Worm (Caenorhabditis elegans): ENCODE results near the gene gar-1.
A peak's percentile ranks its signal among the peaks of the same experiment; 100 is the strongest.

Gene gar-1

ce11 chrX:6520644-6521043 lies 36.0 kb upstream of the gar-1 start (continued):
- no peak for TF ChIP-seq mxl-3 (GFP tag; optimal IDR thresholded peaks at IDR 0.05)
- TF ChIP-seq nhr-25 (tag; optimal IDR thresholded peaks at IDR 0.05; ENCODE audit: borderline replicate concordance, insufficient read depth), result no peak
- TF ChIP-seq cey-2 (tag; optimal IDR thresholded peaks at IDR 0.05; ENCODE audit: borderline replicate concordance, insufficient read depth), result no peak
- TF ChIP-seq nhr-10 (tag; optimal IDR thresholded peaks at IDR 0.05), result no peak
- no peak for TF ChIP-seq mep-1 (tag; optimal IDR thresholded peaks at IDR 0.05)
- TF ChIP-seq hif-1 (tag; optimal IDR thresholded peaks at IDR 0.05), result no peak
- TF ChIP-seq egl-27 (tag; optimal IDR thresholded peaks at IDR 0.05), result no peak
- TF ChIP-seq saeg-2 (GFP tag; IDR thresholded peaks at IDR 0.05), result 0 out of 2 replicates have a peak, but pooled peaks have one; percentile 33
- no peak for TF ChIP-seq Y48G9A.11 (GFP tag; IDR thresholded peaks at IDR 0.05)

ce11 chrX:6519946-6520345 lies 35.3 kb upstream of the gar-1 start:
- peak in 1 of 2 experiments; percentile 27 for TF ChIP-seq unc-62 (GFP tag; optimal IDR thresholded peaks at IDR 0.05 in 1 of 2)
- no peak for TF ChIP-seq unc-62 (tag; optimal IDR thresholded peaks at IDR 0.05)
- TF ChIP-seq snpc-1.2 (GFP tag; IDR thresholded peaks at IDR 0.05), result no peak
- TF ChIP-seq hlh-30 (tag; optimal IDR thresholded peaks at IDR 0.05; ENCODE audit: insufficient read depth), result no peak
- no peak for TF ChIP-seq nhr-42 (GFP tag; IDR thresholded peaks at IDR 0.05)
- no peak for TF ChIP-seq cey-2 (tag; optimal IDR thresholded peaks at IDR 0.05; ENCODE audit: borderline replicate concordance, insufficient read depth)
- TF ChIP-seq F49E8.2 (tag; optimal IDR thresholded peaks at IDR 0.05; ENCODE audit: borderline replicate concordance), result no peak

ce11 chrX:6519473-6519872 lies 34.8 kb upstream of the gar-1 start:
- TF ChIP-seq ceh-32 (tag; optimal IDR thresholded peaks at IDR 0.05; ENCODE audit: poor library complexity) (no peak), nhr-11 (tag; optimal IDR thresholded peaks at IDR 0.05) (no peak), php-3 (GFP tag; IDR thresholded peaks at IDR 0.05) (0 out of 2 replicates have a peak, but pooled peaks have one; percentile 21), daf-16 (GFP tag; optimal IDR thresholded peaks at IDR 0.05) (no peak), daf-16 (tag; optimal IDR thresholded peaks at IDR 0.05) (peak; percentile 81), madf-5 (GFP tag; IDR thresholded peaks at IDR 0.05) (no peak), dve-1 (tag; optimal IDR thresholded peaks at IDR 0.05; ENCODE audit: insufficient read depth) (peak; percentile 68), zag-1 (tag; optimal IDR thresholded peaks at IDR 0.05) (no peak), nhr-77 (tag; optimal IDR thresholded peaks at IDR 0.05) (peak; percentile 67), hlh-30 (tag; optimal IDR thresholded peaks at IDR 0.05; ENCODE audit: insufficient read depth) (peak; percentile 47), mdl-1 (tag; optimal IDR thresholded peaks at IDR 0.05) (peak in 1 of 2 experiments; percentile 26), T20F7.1 (GFP tag; optimal IDR thresholded peaks at IDR 0.05) (peak; percentile 49), nhr-28 (tag; optimal IDR thresholded peaks at IDR 0.05) (peak; percentile 6)

- no peak for TF ChIP-seq dmd-8 (GFP tag; IDR thresholded peaks at IDR 0.05)
- no peak for TF ChIP-seq zfp-2 (tag; optimal IDR thresholded peaks at IDR 0.05)
- TF ChIP-seq dve-1 (tag; optimal IDR thresholded peaks at IDR 0.05; ENCODE audit: insufficient read depth), result peak; percentile 86
- no peak for TF ChIP-seq zip-11 (GFP tag; IDR thresholded peaks at IDR 0.05)
- peak; percentile 86 for TF ChIP-seq nhr-102 (tag; optimal IDR thresholded peaks at IDR 0.05)
- no peak for TF ChIP-seq ZK337.2 (GFP tag; IDR thresholded peaks at IDR 0.05)
- TF ChIP-seq mep-1 (tag; optimal IDR thresholded peaks at IDR 0.05), result peak; percentile 33
- TF ChIP-seq lin-38 (GFP tag; IDR thresholded peaks at IDR 0.05), result no peak
- TF ChIP-seq hmg-1.1 (GFP tag; IDR thresholded peaks at IDR 0.05), result no peak
- no peak for TF ChIP-seq egl-27 (tag; optimal IDR thresholded peaks at IDR 0.05)
- no peak for TF ChIP-seq cey-2 (tag; optimal IDR thresholded peaks at IDR 0.05; ENCODE audit: borderline replicate concordance, insufficient read depth)
- TF ChIP-seq dpl-1 (GFP tag; optimal IDR thresholded peaks at IDR 0.05), result no peak
- TF ChIP-seq Y105C5A.15 (GFP tag; IDR thresholded peaks at IDR 0.05), result no peak
- no peak for TF ChIP-seq ceh-82 (tag; optimal IDR thresholded peaks at IDR 0.05)
- no peak for TF ChIP-seq ZK546.5 (tag; optimal IDR thresholded peaks at IDR 0.05)
- 0 out of 2 replicates have a peak, but pooled peaks have one; percentile 47 for TF ChIP-seq lin-1 (GFP tag; IDR thresholded peaks at IDR 0.05)
- no peak for TF ChIP-seq nhr-237 (tag; optimal IDR thresholded peaks at IDR 0.05)
- TF ChIP-seq zag-1 (tag; optimal IDR thresholded peaks at IDR 0.05), result no peak
- TF ChIP-seq ama-1 (optimal IDR thresholded peaks at IDR 0.05), result no peak
- no peak for TF ChIP-seq sdz-12 (GFP tag; optimal IDR thresholded peaks at IDR 0.05)
- TF ChIP-seq duxl-1 (tag; optimal IDR thresholded peaks at IDR 0.05; ENCODE audit: poor library complexity), result peak; percentile 2
- TF ChIP-seq tra-1 (GFP tag; IDR thresholded peaks at IDR 0.05), result peak; percentile 85
- TF ChIP-seq nhr-41 (GFP tag; IDR thresholded peaks at IDR 0.05), result no peak
- TF ChIP-seq zfp-3 (GFP tag; conservative IDR thresholded peaks at IDR 0.05), result no peak
Measured at ce11 chrX:6518537-6518936, 33.9 kb upstream of the gar-1 start, which contains the start of gene ets-4. ets-4 (plus strand) TSS chrX:6518883.
